Fruit fly (Drosophila melanogaster) whole organism, embryonic: ENCODE measurements around the gene Rtc1.

Experiments used
- Ada2b ChIP-seq: fragments of 200-800 bp; sonication (Bioruptor generic); IDR thresholded peaks from 2 replicates; pipeline ENCODE4 v1.3.6; 2022; ENCODE audit warnings: missing biosample characterization, missing genetic modification characterization
- CG10209 ChIP-seq: fragments of 200-800 bp; sonication (Bioruptor generic); optimal IDR thresholded peaks from 3 replicates; lab custom pipeline; 2017; ENCODE audit warnings: missing biosample characterization, mild to moderate bottlenecking, missing genetic modification characterization, missing genetic modification reagents
- CG10366 ChIP-seq: fragments of 200-800 bp; sonication (Bioruptor generic); IDR thresholded peaks from 2 replicates; pipeline ENCODE4 v1.3.6; 2022; ENCODE audit warnings: missing biosample characterization, missing genetic modification characterization
- CG10431 ChIP-seq: fragments of 200-800 bp; sonication (Bioruptor generic); optimal IDR thresholded peaks from 3 replicates; lab custom pipeline; 2018; ENCODE audit warnings: missing biosample characterization, mild to moderate bottlenecking, missing genetic modification characterization
- CG10979 ChIP-seq: fragments of 200-800 bp; sonication (Bioruptor generic); optimal IDR thresholded peaks from 2 replicates; lab custom pipeline; 2018; ENCODE audit warnings: missing biosample characterization, mild to moderate bottlenecking, missing genetic modification characterization, moderate library complexity
- CG12219 ChIP-seq: fragments of 200-800 bp; sonication (Bioruptor generic); optimal IDR thresholded peaks from 3 replicates; lab custom pipeline; 2018; ENCODE audit warnings: missing biosample characterization, mild to moderate bottlenecking, missing genetic modification characterization
- CG12391 ChIP-seq: fragments of 200-800 bp; sonication (Bioruptor generic); optimal IDR thresholded peaks from 3 replicates; lab custom pipeline; 2018; ENCODE audit warnings: missing biosample characterization, mild to moderate bottlenecking, missing genetic modification characterization, moderate library complexity
- CG12659 ChIP-seq: fragments of 200-800 bp; sonication (Bioruptor generic); optimal IDR thresholded peaks from 3 replicates; lab custom pipeline; 2017; ENCODE audit warnings: mild to moderate bottlenecking, missing biosample characterization, missing genetic modification reagents, missing genetic modification characterization
- CG12744 ChIP-seq: fragments of 200-800 bp; sonication (Bioruptor generic); optimal IDR thresholded peaks from 2 replicates; lab custom pipeline; 2016; ENCODE audit warnings: missing biosample characterization, missing genetic modification characterization
- CG12769 ChIP-seq: fragments of 200-800 bp; sonication (Bioruptor generic); optimal IDR thresholded peaks from 2 replicates; lab custom pipeline; 2019; ENCODE audit warnings: missing biosample characterization, mild to moderate bottlenecking, missing genetic modification characterization, moderate library complexity
- CG14710 ChIP-seq: fragments of 200-800 bp; sonication (Bioruptor generic); optimal IDR thresholded peaks from 3 replicates; lab custom pipeline; 2019; ENCODE audit warnings: missing biosample characterization, mild to moderate bottlenecking, missing genetic modification characterization, moderate library complexity
- CG17186 ChIP-seq: fragments of 200-800 bp; sonication (Bioruptor generic); optimal IDR thresholded peaks from 3 replicates; lab custom pipeline; 2017; ENCODE audit warnings: missing biosample characterization, missing genetic modification reagents, missing genetic modification characterization
- CG17328 ChIP-seq: fragments of 200-800 bp; sonication (Bioruptor generic); IDR thresholded peaks from 2 replicates; pipeline ENCODE4 v1.3.6; 2022; ENCODE audit warnings: missing biosample characterization, missing genetic modification characterization
- CG17385 ChIP-seq: fragments of 200-800 bp; sonication (Bioruptor generic); optimal IDR thresholded peaks from 3 replicates; lab custom pipeline; 2018; ENCODE audit warnings: missing biosample characterization, mild to moderate bottlenecking, missing genetic modification characterization
- CG2120 ChIP-seq: fragments of 200-800 bp; sonication (Bioruptor generic); optimal IDR thresholded peaks from 3 replicates; lab custom pipeline; 2016; ENCODE audit warnings: missing biosample characterization, missing genetic modification characterization
- CG2678 ChIP-seq: fragments of 200-800 bp; sonication (Bioruptor generic); optimal IDR thresholded peaks from 3 replicates; lab custom pipeline; 2019; ENCODE audit warnings: missing biosample characterization, mild to moderate bottlenecking, missing genetic modification characterization, moderate library complexity
- CG2712 ChIP-seq: fragments of 200-800 bp; optimal IDR thresholded peaks from 3 replicates; lab custom pipeline; 2019; ENCODE audit warnings: missing biosample characterization, mild to moderate bottlenecking, missing genetic modification characterization, moderate library complexity
- CG3163 ChIP-seq: fragments of 200-800 bp; sonication (Bioruptor generic); optimal IDR thresholded peaks from 3 replicates; lab custom pipeline; 2016; ENCODE audit warnings: missing biosample characterization, missing genetic modification characterization
- CG4404 ChIP-seq: fragments of 200-800 bp; sonication (Bioruptor generic); IDR thresholded peaks from 2 replicates; pipeline ENCODE4 v1.3.6; 2022; ENCODE audit warnings: missing biosample characterization, missing genetic modification characterization
- CG8359 ChIP-seq: fragments of 200-800 bp; sonication (Bioruptor generic); optimal IDR thresholded peaks from 2 replicates; lab custom pipeline; 2017; ENCODE audit warnings: missing biosample characterization, mild to moderate bottlenecking, missing genetic modification characterization, borderline replicate concordance
- CG8388 ChIP-seq: fragments of 200-800 bp; sonication (Bioruptor generic); optimal IDR thresholded peaks from 2 replicates; lab custom pipeline; 2019; ENCODE audit warnings: missing biosample characterization, mild to moderate bottlenecking, missing genetic modification characterization, moderate library complexity
- CG8944 ChIP-seq: fragments of 200-800 bp; sonication (Bioruptor generic); optimal IDR thresholded peaks from 3 replicates; lab custom pipeline; 2016; ENCODE audit warnings: missing biosample characterization, missing genetic modification characterization
- CG9437 ChIP-seq: fragments of 200-800 bp; sonication (Bioruptor generic); optimal IDR thresholded peaks from 2 replicates; lab custom pipeline; 2018; ENCODE audit warnings: missing biosample characterization, mild to moderate bottlenecking, missing genetic modification characterization
- CHES-1-like ChIP-seq: fragments of 200-800 bp; sonication (Bioruptor generic); optimal IDR thresholded peaks from 2 replicates; lab custom pipeline; 2016; ENCODE audit warnings: missing biosample characterization, missing genetic modification characterization
- CoRest ChIP-seq: fragments of 200-800 bp; sonication (Bioruptor generic); optimal IDR thresholded peaks from 3 replicates; lab custom pipeline; 2018; ENCODE audit warnings: missing biosample characterization, mild to moderate bottlenecking, missing genetic modification characterization, moderate library complexity
- D19A ChIP-seq: fragments of 200-800 bp; optimal IDR thresholded peaks from 3 replicates; lab custom pipeline; 2019; ENCODE audit warnings: missing biosample characterization, mild to moderate bottlenecking, missing genetic modification characterization, moderate library complexity
- Deaf1 ChIP-seq: fragments of 200-800 bp; optimal IDR thresholded peaks from 3 replicates; lab custom pipeline; 2019; ENCODE audit warnings: missing biosample characterization, mild to moderate bottlenecking, missing genetic modification characterization, moderate library complexity
- E2f2 ChIP-seq: fragments of 200-800 bp; sonication (Bioruptor generic); IDR thresholded peaks from 2 replicates; pipeline ENCODE4 v1.3.6; 2022; ENCODE audit warnings: missing biosample characterization, missing genetic modification characterization
- Hmr ChIP-seq: fragments of 200-800 bp; sonication (Bioruptor generic); optimal IDR thresholded peaks from 3 replicates; lab custom pipeline; 2017; ENCODE audit warnings: mild to moderate bottlenecking, missing biosample characterization, missing genetic modification reagents, missing genetic modification characterization
- MESR4 ChIP-seq: fragments of 200-800 bp; sonication (Bioruptor generic); optimal IDR thresholded peaks from 2 replicates; lab custom pipeline; 2018; ENCODE audit warnings: missing biosample characterization, mild to moderate bottlenecking, missing genetic modification characterization, moderate library complexity
- Med ChIP-seq: fragments of 200-800 bp; sonication (Bioruptor generic); peaks from one replicate; lab custom pipeline; 2016; ENCODE audit warnings: missing biosample characterization, missing genetic modification characterization, mild to moderate bottlenecking, inconsistent platforms, moderate library complexity
- Rfx ChIP-seq: fragments of 200-800 bp; sonication (Bioruptor generic); IDR thresholded peaks from 2 replicates; pipeline ENCODE4 v1.3.6; 2022; ENCODE audit warnings: missing biosample characterization, missing genetic modification characterization
- Side ChIP-seq: fragments of 200-800 bp; sonication (Bioruptor generic); optimal IDR thresholded peaks from 2 replicates; lab custom pipeline; 2016; ENCODE audit warnings: missing biosample characterization, missing genetic modification characterization
- Six4 ChIP-seq: fragments of 200-800 bp; sonication (Bioruptor generic); optimal IDR thresholded peaks from 2 replicates; lab custom pipeline; 2016; ENCODE audit warnings: missing biosample characterization, missing genetic modification characterization
- Spps ChIP-seq: fragments of 200-800 bp; sonication (Bioruptor generic); optimal IDR thresholded peaks from 2 replicates; lab custom pipeline; 2018; ENCODE audit warnings: missing biosample characterization, mild to moderate bottlenecking, missing genetic modification characterization
- Sry-δ ChIP-seq: fragments of 200-800 bp; sonication (Bioruptor generic); optimal IDR thresholded peaks from 2 replicates; lab custom pipeline; 2016; ENCODE audit warnings: missing biosample characterization, missing genetic modification characterization
- Taf1 ChIP-seq: fragments of 200-800 bp; sonication (Bioruptor generic); IDR thresholded peaks from 2 replicates; pipeline ENCODE4 v1.3.6; 2022; ENCODE audit warnings: missing biosample characterization, missing genetic modification characterization
- Xrp1 ChIP-seq: fragments of 200-800 bp; sonication (Bioruptor generic); IDR thresholded peaks from 2 replicates; pipeline ENCODE4 v1.3.6; 2022; ENCODE audit warnings: missing biosample characterization, missing genetic modification characterization
- bsh ChIP-seq, 2 experiments: fragments of 200-800 bp; sonication (Bioruptor generic); optimal IDR thresholded peaks; 2 replicates each; lab custom pipeline; 2017 to 2018; ENCODE audit warnings: mild to moderate bottlenecking in 2 of 2, missing biosample characterization in 2 of 2, missing genetic modification characterization in 2 of 2, moderate library complexity in 1 of 2
- cg ChIP-seq: fragments of 200-800 bp; sonication (Bioruptor generic); optimal IDR thresholded peaks from 3 replicates; lab custom pipeline; 2019; ENCODE audit warnings: missing biosample characterization, mild to moderate bottlenecking, missing genetic modification characterization, moderate library complexity
- chm ChIP-seq: fragments of 200-800 bp; sonication (Bioruptor generic); IDR thresholded peaks from 2 replicates; pipeline ENCODE4 v1.3.6; 2022; ENCODE audit warnings: missing biosample characterization, missing genetic modification characterization
- ci ChIP-seq: fragments of 200-800 bp; sonication (Bioruptor generic); IDR thresholded peaks from 3 replicates; pipeline ENCODE4 v1.3.6; 2022; ENCODE audit warnings: missing biosample characterization, missing genetic modification characterization
- dpn ChIP-seq, 2 experiments: fragments of 200-800 bp; sonication (Bioruptor generic); optimal IDR thresholded peaks; 3 replicates each; lab custom pipeline; 2016; ENCODE audit warnings: missing biosample characterization in 2 of 2, missing genetic modification characterization in 2 of 2
- ewg ChIP-seq: fragments of 200-800 bp; sonication (Bioruptor generic); optimal IDR thresholded peaks from 3 replicates; lab custom pipeline; 2017; ENCODE audit warnings: mild to moderate bottlenecking, missing biosample characterization, missing genetic modification reagents, missing genetic modification characterization
- gfzf ChIP-seq: fragments of 200-800 bp; sonication (Bioruptor generic); optimal IDR thresholded peaks from 2 replicates; lab custom pipeline; 2016; ENCODE audit warnings: missing biosample characterization, mild to moderate bottlenecking, missing genetic modification characterization, moderate library complexity
- hkb ChIP-seq, 2 experiments: fragments of 200-800 bp in 1 of 2; fragments of >200 bp in 1 of 2; sonication (Bioruptor generic) in 1 of 2; IDR thresholded peaks in 1 of 2; optimal IDR thresholded peaks in 1 of 2; 2 replicates each; pipeline versions ENCODE4 v1.3.6 to Lab custom; 2017 to 2022; ENCODE audit warnings: missing biosample characterization in 1 of 2, missing genetic modification characterization in 1 of 2
- otp ChIP-seq: fragments of 200-800 bp; sonication (Bioruptor generic); IDR thresholded peaks from 3 replicates; pipeline ENCODE4, ENCODE4 v1.3.6; 2022; ENCODE audit warnings: missing biosample characterization, missing genetic modification characterization
- so ChIP-seq: fragments of 200-800 bp; sonication (Bioruptor generic); IDR thresholded peaks from 3 replicates; pipeline ENCODE4 v1.3.6; 2022; ENCODE audit warnings: missing biosample characterization, missing genetic modification characterization
- sug ChIP-seq: fragments of 200-800 bp; optimal IDR thresholded peaks from 2 replicates; lab custom pipeline; 2019; ENCODE audit warnings: missing biosample characterization, mild to moderate bottlenecking, missing genetic modification characterization, moderate library complexity
- usp ChIP-seq: fragments of >200 bp; optimal IDR thresholded peaks from 2 replicates; lab custom pipeline; 2017; ENCODE audit warnings: missing biosample characterization, missing genetic modification characterization

Gene Rtc1

DNA sequence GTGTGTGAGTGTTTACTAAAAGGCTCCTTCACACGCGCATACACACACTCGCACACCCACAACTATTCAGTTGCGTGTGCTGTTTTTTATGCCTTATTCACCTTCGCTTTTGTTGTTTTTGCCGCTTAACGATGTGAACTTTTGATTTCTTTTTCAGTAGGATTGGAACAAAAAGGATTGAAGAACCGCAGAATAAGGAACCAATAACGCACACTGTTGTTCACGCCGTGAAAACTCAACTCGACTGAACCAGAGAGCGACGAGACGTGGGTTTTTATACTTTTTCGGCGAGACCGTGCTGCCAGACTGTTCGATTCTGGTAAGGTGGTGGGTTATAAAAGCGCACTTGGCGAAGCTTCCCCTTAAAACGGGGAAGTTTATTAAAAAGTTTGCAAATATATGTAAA, 1.8 kb upstream of the Rtc1 start, which contains the start of gene Pdcd4 (continued):
- TF ChIP-seq ewg (GFP tag; lab: Kevin White, UChicago) = no peak
- TF ChIP-seq hkb (optimal IDR thresholded peaks at IDR 0.05; lab: Kevin White, UChicago) = no peak
- TF ChIP-seq hkb (GFP tag; IDR thresholded peaks at IDR 0.05; lab: Robert Waterston, UW) = no peak
- no peak for TF ChIP-seq CG4404 (GFP tag; lab: Robert Waterston, UW)
- TF ChIP-seq Ada2b = no peak
- peak; percentile 66 for TF ChIP-seq CG14710 (tag; lab: Kevin White, UChicago)
- peak; percentile 44 for TF ChIP-seq CG12659 (GFP tag; lab: Kevin White, UChicago)
- TF ChIP-seq dpn (GFP tag; optimal IDR thresholded peaks at IDR 0.05; lab: Kevin White, UChicago) = peak in 1 of 2 experiments; percentile 7
- peak; percentile 12 for TF ChIP-seq MESR4 (GFP tag; lab: Kevin White, UChicago)
- TF ChIP-seq Xrp1 = 0 out of 2 replicates have a peak, but pooled peaks have one; percentile 26
- no peak for TF ChIP-seq Spps (tag; lab: Kevin White, UChicago)
- no peak for TF ChIP-seq bsh (GFP tag; optimal IDR thresholded peaks at IDR 0.05; lab: Kevin White, UChicago)
- TF ChIP-seq CG10431 (GFP tag; lab: Kevin White, UChicago) = no peak
- TF ChIP-seq cg (GFP tag; lab: Kevin White, UChicago) = peak; percentile 47
- no peak for TF ChIP-seq Taf1 (GFP tag; lab: Robert Waterston, UW)
- TF ChIP-seq CG17186 (GFP tag; lab: Kevin White, UChicago) = peak; percentile 21
- no peak for TF ChIP-seq CG8359 (GFP tag; lab: Kevin White, UChicago)
- TF ChIP-seq CG8944 (GFP tag; lab: Kevin White, UChicago) = no peak
- TF ChIP-seq CG2678 (tag; lab: Kevin White, UChicago) = peak; percentile 31
- TF ChIP-seq otp (GFP tag; lab: Robert Waterston, UW) = peak; percentile 46; the same call in 1 of the 3 replicates
- peak; percentile 86 for TF ChIP-seq Med (GFP tag; lab: Kevin White, UChicago)
- 0 out of 3 replicates have a peak, but pooled peaks have one; percentile 27 for TF ChIP-seq ci (GFP tag; lab: Robert Waterston, UW)
- TF ChIP-seq Deaf1 = peak; percentile 18
- TF ChIP-seq Six4 (GFP tag; lab: Kevin White, UChicago) = no peak
- peak; percentile 11 for TF ChIP-seq CG10209
- TF ChIP-seq Rfx (GFP tag; lab: Robert Waterston, UW) = peak; percentile 49; the same call in 1 of the 2 replicates
- TF ChIP-seq chm (GFP tag; lab: Robert Waterston, UW) = 0 out of 2 replicates have a peak, but pooled peaks have one; percentile 55
- peak; percentile 40; the same call in 1 of the 2 replicates for TF ChIP-seq E2f2 (GFP tag; lab: Robert Waterston, UW)
- TF ChIP-seq CG2120 = peak; percentile 18
- peak; percentile 28 for TF ChIP-seq D19A
- peak; percentile 42 for TF ChIP-seq CoRest (tag; lab: Kevin White, UChicago)
- TF ChIP-seq CG9437 (GFP tag; lab: Kevin White, UChicago) = no peak
- peak; percentile 49 for TF ChIP-seq Hmr (GFP tag; lab: Kevin White, UChicago)
- TF ChIP-seq CG12744 (GFP tag; lab: Kevin White, UChicago) = peak; percentile 26
- no peak for TF ChIP-seq CG8388 (GFP tag; lab: Kevin White, UChicago)
- TF ChIP-seq sug = peak; percentile 25
- peak; percentile 16 for TF ChIP-seq Side (GFP tag; lab: Kevin White, UChicago)
- peak; percentile 11 for TF ChIP-seq CG3163 (GFP tag; lab: Kevin White, UChicago)
- TF ChIP-seq so (GFP tag; lab: Robert Waterston, UW) = no peak
- peak; percentile 6 for TF ChIP-seq CG12391 (tag; lab: Kevin White, UChicago)
- TF ChIP-seq CG10979 (tag; lab: Kevin White, UChicago) = peak; percentile 35
- TF ChIP-seq CG10366 = no peak
- no peak for TF ChIP-seq CG12219 (GFP tag; lab: Kevin White, UChicago)
- peak; percentile 44 for TF ChIP-seq CG12769 (tag; lab: Kevin White, UChicago)
- peak; percentile 34 for TF ChIP-seq CHES-1-like (GFP tag; lab: Kevin White, UChicago)
- TF ChIP-seq usp (GFP tag; lab: Kevin White, UChicago) = no peak
- peak; percentile 37 for TF ChIP-seq gfzf (GFP tag; lab: Kevin White, UChicago)
- no peak for TF ChIP-seq Sry-δ (GFP tag; lab: Kevin White, UChicago)
- peak; percentile 22; the same call in 1 of the 2 replicates for TF ChIP-seq CG17328
- peak; percentile 30 for TF ChIP-seq CG17385
- peak; percentile 39 for TF ChIP-seq CG2712 (tag; lab: Kevin White, UChicago)
